Worm (Caenorhabditis elegans) whole organism, late embryonic: ENCODE measurements around the gene grd-16.
A peak's percentile ranks its signal among the peaks of the same experiment; 100 is the strongest.

Experiments
- C38D4.7 ChIP-seq: fragments of 200-800 bp; sonication (Bioruptor generic); optimal IDR thresholded peaks from 2 replicates; lab custom pipeline; 2018; ENCODE audit warnings: mild to moderate bottlenecking, missing genetic modification characterization, moderate library complexity, missing compliant biosample characterization
- ceh-19 ChIP-seq: fragments of 200-800 bp; sonication (Bioruptor generic); optimal IDR thresholded peaks from 2 replicates; lab custom pipeline; 2018; ENCODE audit warnings: mild to moderate bottlenecking, missing genetic modification characterization, missing compliant biosample characterization
- ceh-48 ChIP-seq: sonication (generic microtip); optimal IDR thresholded peaks from 2 replicates; lab custom pipeline; 2016; ENCODE audit warnings: missing genetic modification characterization, inconsistent platforms, missing compliant biosample characterization
- che-1 ChIP-seq: sonication (generic microtip); optimal IDR thresholded peaks from 2 replicates; lab custom pipeline; 2016; ENCODE audit warnings: mild to moderate bottlenecking, missing genetic modification characterization, missing compliant biosample characterization
- elt-2 ChIP-seq: sonication (generic microtip); optimal IDR thresholded peaks from 2 replicates; lab custom pipeline; 2016; ENCODE audit warnings: missing genetic modification reagents, missing genetic modification characterization, missing compliant biosample characterization
- ets-4 ChIP-seq: sonication (generic microtip); optimal IDR thresholded peaks from 2 replicates; lab custom pipeline; 2016; ENCODE audit warnings: missing genetic modification characterization, missing compliant biosample characterization
- fax-1 ChIP-seq: sonication (generic microtip); optimal IDR thresholded peaks from 2 replicates; lab custom pipeline; 2016; ENCODE audit warnings: missing genotype, missing genetic modification characterization, missing compliant biosample characterization
- hlh-13 ChIP-seq: fragments of 200-800 bp; sonication (Bioruptor generic); optimal IDR thresholded peaks from 2 replicates; lab custom pipeline; 2018; ENCODE audit warnings: mild to moderate bottlenecking, missing genetic modification characterization, missing compliant biosample characterization
- hlh-8 ChIP-seq: sonication (generic microtip); optimal IDR thresholded peaks from 2 replicates; lab custom pipeline; 2016; ENCODE audit warnings: missing genotype, missing genetic modification characterization, missing compliant biosample characterization
- lin-11 ChIP-seq: fragments of 200-800 bp; sonication (Bioruptor generic); optimal IDR thresholded peaks from 2 replicates; lab custom pipeline; 2018; ENCODE audit warnings: mild to moderate bottlenecking, missing genetic modification characterization, missing compliant biosample characterization
- nfya-1 ChIP-seq: sonication (generic microtip); optimal IDR thresholded peaks from 2 replicates; lab custom pipeline; 2017; ENCODE audit warnings: missing genetic modification characterization, mild to moderate bottlenecking, missing compliant biosample characterization, antibody characterized with exemption, moderate library complexity
- npax-4 ChIP-seq: sonication (generic microtip); optimal IDR thresholded peaks from 2 replicates; lab custom pipeline; 2016; ENCODE audit warnings: missing genetic modification characterization, missing compliant biosample characterization
- pax-1 ChIP-seq: fragments of 150-350 bp; optimal IDR thresholded peaks from 2 replicates; lab custom pipeline; 2014; ENCODE audit warnings: missing biosample characterization, missing genetic modification characterization
- ref-2 ChIP-seq: sonication (generic microtip); optimal IDR thresholded peaks from 2 replicates; lab custom pipeline; 2016; ENCODE audit warnings: missing genetic modification characterization, missing compliant biosample characterization
- sox-2 ChIP-seq: fragments of 200-800 bp; sonication (Bioruptor generic); IDR thresholded peaks from 2 replicates; pipeline ENCODE4 v1.3.6; 2022; ENCODE audit warnings: missing genetic modification reagents, missing genetic modification characterization, missing compliant biosample characterization
- unc-86 ChIP-seq: sonication (generic microtip); optimal IDR thresholded peaks from 2 replicates; lab custom pipeline; 2016; ENCODE audit warnings: missing genetic modification characterization, missing compliant biosample characterization

grd-16 gene

ce11 chrIV:2507824-2508223, 31.3 kb downstream of the grd-16 start, which contains the start of gene Y69A2AR.22:
Y69A2AR.22 (minus strand) TSS chrIV:2507924.
- TF ChIP-seq ceh-19 = no peak
- TF ChIP-seq npax-4 (tag; lab: Kevin White, UChicago) = no peak
- TF ChIP-seq C38D4.7 (GFP tag; lab: Kevin White, UChicago) = no peak
- no peak for TF ChIP-seq hlh-13
- TF ChIP-seq ets-4 (tag; lab: Kevin White, UChicago) = no peak
- no peak for TF ChIP-seq lin-11 (tag; lab: Kevin White, UChicago)
- no peak for TF ChIP-seq ref-2
- TF ChIP-seq sox-2 (GFP tag; lab: Robert Waterston, UW) = no peak
- TF ChIP-seq che-1 (tag; lab: Kevin White, UChicago) = no peak
- no peak for TF ChIP-seq hlh-8 (tag; lab: Kevin White, UChicago)
- no peak for TF ChIP-seq unc-86 (tag; lab: Kevin White, UChicago)
- no peak for TF ChIP-seq nfya-1 (tag; lab: Kevin White, UChicago)
- no peak for TF ChIP-seq elt-2 (tag; lab: Kevin White, UChicago)

- TF ChIP-seq fax-1 (tag; lab: Kevin White, UChicago) = no peak
- peak; percentile 35 for TF ChIP-seq ceh-48
- TF ChIP-seq pax-1 (tag; lab: Kevin White, UChicago) = no peak
Measured at ce11 chrIV:2526836-2527235, 50.4 kb downstream of the grd-16 start.

- no peak for TF ChIP-seq ref-2
- no peak for TF ChIP-seq fax-1 (tag; lab: Kevin White, UChicago)
Measured at ce11 chrIV:2529281-2529680, 52.8 kb downstream of the grd-16 start.
